Fruit fly (Drosophila melanogaster) whole organism, embryonic: ENCODE measurements around the gene Syt12.
A peak's percentile ranks its signal among the peaks of the same experiment; 100 is the strongest.

Experiments
- ATbp ChIP-seq: fragments of 200-800 bp; sonication (Bioruptor generic); optimal IDR thresholded peaks from 2 replicates; lab custom pipeline; 2017; ENCODE audit warnings: missing biosample characterization, mild to moderate bottlenecking, missing genetic modification characterization, missing genetic modification reagents
- Bdp1 ChIP-seq: fragments of 200-800 bp; sonication (Bioruptor generic); optimal IDR thresholded peaks from 3 replicates; lab custom pipeline; 2016; ENCODE audit warnings: missing biosample characterization, missing genetic modification characterization
- CG11456 ChIP-seq: fragments of 200-800 bp; sonication (Bioruptor generic); IDR thresholded peaks from 3 replicates; pipeline ENCODE4 v1.3.6; 2022; ENCODE audit warnings: missing biosample characterization, missing genetic modification characterization
- CG11695 ChIP-seq: fragments of 200-800 bp; sonication (Bioruptor generic); IDR thresholded peaks from 3 replicates; pipeline ENCODE4 v1.3.6; 2022; ENCODE audit warnings: missing biosample characterization, missing genetic modification characterization
- CG11696 ChIP-seq: fragments of 200-800 bp; sonication (Bioruptor generic); IDR thresholded peaks from 2 replicates; pipeline ENCODE4 v1.3.6; 2022; ENCODE audit warnings: missing biosample characterization, missing genetic modification characterization
- CG15269 ChIP-seq: fragments of 200-800 bp; sonication (Bioruptor generic); optimal IDR thresholded peaks from 2 replicates; lab custom pipeline; 2018; ENCODE audit warnings: missing biosample characterization, mild to moderate bottlenecking, missing genetic modification characterization, moderate library complexity
- CG17361 ChIP-seq: fragments of 200-800 bp; sonication (Bioruptor generic); IDR thresholded peaks from 3 replicates; pipeline ENCODE4 v1.3.6; 2022; ENCODE audit warnings: missing biosample characterization, missing genetic modification characterization
- CG2712 ChIP-seq: fragments of 200-800 bp; optimal IDR thresholded peaks from 3 replicates; lab custom pipeline; 2019; ENCODE audit warnings: missing biosample characterization, mild to moderate bottlenecking, missing genetic modification characterization, moderate library complexity
- CG3163 ChIP-seq: fragments of 200-800 bp; sonication (Bioruptor generic); optimal IDR thresholded peaks from 3 replicates; lab custom pipeline; 2016; ENCODE audit warnings: missing biosample characterization, missing genetic modification characterization
- CG32772 ChIP-seq: fragments of 200-800 bp; sonication (Bioruptor generic); IDR thresholded peaks from 2 replicates; pipeline ENCODE4 v1.3.6; 2022; ENCODE audit warnings: missing biosample characterization, missing genetic modification characterization
- CG34224 ChIP-seq: fragments of 200-800 bp; sonication (Bioruptor generic); IDR thresholded peaks from 3 replicates; pipeline ENCODE4 v1.3.6; 2022; ENCODE audit warnings: missing biosample characterization, missing genetic modification characterization; ENCODE audit not compliant: partially characterized antibody
- CG34422 ChIP-seq: fragments of 200-800 bp; sonication (Bioruptor generic); IDR thresholded peaks from 3 replicates; pipeline ENCODE4 v1.3.6; 2022; ENCODE audit warnings: missing biosample characterization, missing genetic modification characterization
- CG4404 ChIP-seq: fragments of 200-800 bp; sonication (Bioruptor generic); IDR thresholded peaks from 2 replicates; pipeline ENCODE4 v1.3.6; 2022; ENCODE audit warnings: missing biosample characterization, missing genetic modification characterization
- CG5953 ChIP-seq: fragments of 200-800 bp; sonication (Bioruptor generic); IDR thresholded peaks from 2 replicates; pipeline ENCODE4 v1.3.6; 2022; ENCODE audit warnings: missing biosample characterization, missing genetic modification characterization
- CG6765 ChIP-seq: fragments of 200-800 bp; sonication (Bioruptor generic); optimal IDR thresholded peaks from 3 replicates; lab custom pipeline; 2017; ENCODE audit warnings: missing biosample characterization, mild to moderate bottlenecking, missing genetic modification characterization
- CG8290 ChIP-seq, 3 experiments: fragments of 200-800 bp; sonication (Bioruptor generic); optimal IDR thresholded peaks; 2 replicates each; lab custom pipeline; 2016 to 2019; ENCODE audit warnings: missing biosample characterization in 3 of 3, missing genetic modification characterization in 3 of 3, mild to moderate bottlenecking in 2 of 3, moderate library complexity in 1 of 3
- CrebB ChIP-seq: fragments of 200-800 bp; sonication (Bioruptor generic); optimal IDR thresholded peaks from 3 replicates; lab custom pipeline; 2018; ENCODE audit warnings: missing biosample characterization, mild to moderate bottlenecking, missing genetic modification characterization
- Dref ChIP-seq: fragments of 200-800 bp; sonication (Bioruptor generic); IDR thresholded peaks from 2 replicates; pipeline ENCODE4 v1.3.6; 2022; ENCODE audit warnings: missing biosample characterization, missing genetic modification characterization
- Hmr ChIP-seq: fragments of 200-800 bp; sonication (Bioruptor generic); optimal IDR thresholded peaks from 3 replicates; lab custom pipeline; 2017; ENCODE audit warnings: mild to moderate bottlenecking, missing biosample characterization, missing genetic modification reagents, missing genetic modification characterization
- Hr3 ChIP-seq: fragments of 200-800 bp; sonication (Bioruptor generic); optimal IDR thresholded peaks from 3 replicates; lab custom pipeline; 2016; ENCODE audit warnings: missing biosample characterization, missing genetic modification characterization
- Oaz ChIP-seq: fragments of 200-800 bp; sonication (Bioruptor generic); IDR thresholded peaks from 2 replicates; pipeline ENCODE4 v1.3.6; 2022; ENCODE audit warnings: missing biosample characterization, missing genetic modification characterization
- Pdp1 ChIP-seq, 2 experiments: fragments of 200-800 bp; sonication (Bioruptor generic); optimal IDR thresholded peaks; 3 replicates each; lab custom pipeline; 2016; ENCODE audit warnings: missing biosample characterization in 2 of 2, missing genetic modification characterization in 2 of 2, mild to moderate bottlenecking in 1 of 2, moderate library complexity in 1 of 2
- Rfx ChIP-seq: fragments of 200-800 bp; sonication (Bioruptor generic); IDR thresholded peaks from 2 replicates; pipeline ENCODE4 v1.3.6; 2022; ENCODE audit warnings: missing biosample characterization, missing genetic modification characterization
- Trl ChIP-seq, 3 experiments: fragments of >200 bp in 2 of 3; fragments of 200-800 bp in 1 of 3; sonication (Bioruptor generic) in 1 of 3; optimal IDR thresholded peaks; 2 replicates in 1 of 3; 3 replicates in 2 of 3; lab custom pipeline; 2016 to 2017; ENCODE audit warnings: missing biosample characterization in 1 of 3, missing genetic modification characterization in 1 of 3
- aop ChIP-seq: fragments of 200-800 bp; sonication (Bioruptor generic); IDR thresholded peaks from 2 replicates; pipeline ENCODE4 v1.3.6; 2022; ENCODE audit warnings: missing biosample characterization, missing genetic modification characterization
- bsh ChIP-seq, 2 experiments: fragments of 200-800 bp; sonication (Bioruptor generic); optimal IDR thresholded peaks; 2 replicates each; lab custom pipeline; 2017 to 2018; ENCODE audit warnings: mild to moderate bottlenecking in 2 of 2, missing biosample characterization in 2 of 2, missing genetic modification characterization in 2 of 2, moderate library complexity in 1 of 2
- cg ChIP-seq: fragments of 200-800 bp; sonication (Bioruptor generic); optimal IDR thresholded peaks from 3 replicates; lab custom pipeline; 2019; ENCODE audit warnings: missing biosample characterization, mild to moderate bottlenecking, missing genetic modification characterization, moderate library complexity
- chinmo ChIP-seq: fragments of 200-800 bp; sonication (Bioruptor generic); IDR thresholded peaks from 4 replicates; pipeline ENCODE4 v1.3.6; 2022; ENCODE audit warnings: missing biosample characterization, missing genetic modification characterization; ENCODE audit not compliant: partially characterized antibody
- crol ChIP-seq: fragments of 200-800 bp; sonication (Bioruptor generic); IDR thresholded peaks from 2 replicates; pipeline ENCODE4 v1.3.6; 2022; ENCODE audit warnings: missing biosample characterization, missing genetic modification characterization
- dpn ChIP-seq, 2 experiments: fragments of 200-800 bp; sonication (Bioruptor generic); optimal IDR thresholded peaks; 3 replicates each; lab custom pipeline; 2016; ENCODE audit warnings: missing biosample characterization in 2 of 2, missing genetic modification characterization in 2 of 2
- eyg ChIP-seq: fragments of 200-800 bp; sonication (Bioruptor generic); optimal IDR thresholded peaks from 3 replicates; lab custom pipeline; 2016; ENCODE audit warnings: missing biosample characterization, missing genetic modification characterization
- fu2 ChIP-seq: fragments of 200-800 bp; sonication (Bioruptor generic); optimal IDR thresholded peaks from 2 replicates; lab custom pipeline; 2016; ENCODE audit warnings: missing biosample characterization, missing genetic modification characterization
- hb ChIP-seq: fragments of 200-800 bp; sonication (Bioruptor generic); IDR thresholded peaks from 3 replicates; pipeline ENCODE4 v1.3.6; 2022; ENCODE audit warnings: missing biosample characterization, missing genetic modification characterization; ENCODE audit not compliant: partially characterized antibody
- kay ChIP-seq: fragments of 200-800 bp; sonication (Bioruptor generic); optimal IDR thresholded peaks from 2 replicates; lab custom pipeline; 2016; ENCODE audit warnings: missing biosample characterization, missing genetic modification characterization
- luna ChIP-seq: fragments of 200-800 bp; sonication (Bioruptor generic); optimal IDR thresholded peaks from 2 replicates; lab custom pipeline; 2016; ENCODE audit warnings: missing biosample characterization, missing genetic modification characterization
- nau ChIP-seq: fragments of 200-800 bp; sonication (Bioruptor generic); optimal IDR thresholded peaks from 3 replicates; lab custom pipeline; 2017; ENCODE audit warnings: missing biosample characterization, mild to moderate bottlenecking, missing genetic modification characterization, missing genetic modification reagents
- org-1 ChIP-seq: fragments of 200-800 bp; sonication (Bioruptor generic); optimal IDR thresholded peaks from 2 replicates; lab custom pipeline; 2017; ENCODE audit warnings: missing biosample characterization, missing genetic modification characterization
- pfk ChIP-seq: fragments of 200-800 bp; sonication (Bioruptor generic); optimal IDR thresholded peaks from 2 replicates; lab custom pipeline; 2018; ENCODE audit warnings: missing biosample characterization, mild to moderate bottlenecking, missing genetic modification characterization, moderate library complexity
- pnt ChIP-seq: fragments of 200-800 bp; sonication (Bioruptor generic); optimal IDR thresholded peaks from 3 replicates; lab custom pipeline; 2016; ENCODE audit warnings: missing biosample characterization, missing genetic modification characterization
- pzg ChIP-seq: fragments of 200-800 bp; sonication (Bioruptor generic); optimal IDR thresholded peaks from 3 replicates; lab custom pipeline; 2018; ENCODE audit warnings: missing biosample characterization, mild to moderate bottlenecking, missing genetic modification characterization, moderate library complexity
- ranshi ChIP-seq: fragments of 200-800 bp; sonication (Bioruptor generic); IDR thresholded peaks from 2 replicates; pipeline ENCODE4 v1.3.6; 2022; ENCODE audit warnings: missing biosample characterization, missing genetic modification characterization
- scrt ChIP-seq: fragments of 200-800 bp; sonication (Bioruptor generic); optimal IDR thresholded peaks from 2 replicates; lab custom pipeline; 2018; ENCODE audit warnings: missing biosample characterization, mild to moderate bottlenecking, missing genetic modification characterization, moderate library complexity
- sisA ChIP-seq: fragments of 200-800 bp; sonication (Bioruptor generic); IDR thresholded peaks from 2 replicates; pipeline ENCODE4 v1.3.6; 2022; ENCODE audit warnings: missing biosample characterization, missing genetic modification characterization
- sna ChIP-seq: fragments of 200-800 bp; sonication (Bioruptor generic); IDR thresholded peaks from 2 replicates; pipeline ENCODE4 v1.3.6; 2022; ENCODE audit warnings: missing biosample characterization, missing genetic modification characterization; ENCODE audit not compliant: partially characterized antibody
- so ChIP-seq: fragments of 200-800 bp; sonication (Bioruptor generic); IDR thresholded peaks from 3 replicates; pipeline ENCODE4 v1.3.6; 2022; ENCODE audit warnings: missing biosample characterization, missing genetic modification characterization
- ttk ChIP-seq: fragments of 200-800 bp; sonication (Bioruptor generic); IDR thresholded peaks from 2 replicates; pipeline ENCODE4 v2.1.2; 2022; ENCODE audit warnings: missing biosample characterization, missing genetic modification characterization
- unpg ChIP-seq: fragments of 200-800 bp; sonication (Bioruptor generic); optimal IDR thresholded peaks from 3 replicates; lab custom pipeline; 2018; ENCODE audit warnings: missing biosample characterization, mild to moderate bottlenecking, missing genetic modification characterization, moderate library complexity
- yki ChIP-seq: fragments of >200 bp; optimal IDR thresholded peaks from 3 replicates; lab custom pipeline; 2018
- zen ChIP-seq: fragments of 200-800 bp; sonication (Bioruptor generic); optimal IDR thresholded peaks from 3 replicates; lab custom pipeline; 2018; ENCODE audit warnings: missing biosample characterization, mild to moderate bottlenecking, missing genetic modification characterization, moderate library complexity

Gene Syt12

dm6 chrX:13394343-13394742 lies 35.3 kb downstream of the Syt12 start (continued):
- no peak for TF ChIP-seq CG8290 (GFP tag; optimal IDR thresholded peaks at IDR 0.05; lab: Kevin White, UChicago)
- peak in 1 of 2 experiments; percentile 43 for TF ChIP-seq CG8290 (tag; optimal IDR thresholded peaks at IDR 0.05; lab: Kevin White, UChicago)
- TF ChIP-seq sisA (GFP tag; lab: Robert Waterston, UW): no peak
- TF ChIP-seq cg (GFP tag; lab: Kevin White, UChicago): peak; percentile 16
- TF ChIP-seq aop (GFP tag; lab: Robert Waterston, UW): no peak
- TF ChIP-seq Bdp1 (GFP tag; lab: Kevin White, UChicago): no peak
- no peak for TF ChIP-seq Dref (GFP tag; lab: Robert Waterston, UW)
- no peak for TF ChIP-seq CG2712 (tag; lab: Kevin White, UChicago)
- TF ChIP-seq CG11456 (GFP tag; lab: Robert Waterston, UW): no peak
- TF ChIP-seq CG5953 (GFP tag; lab: Robert Waterston, UW): no peak
- TF ChIP-seq CG34224 (GFP tag; lab: Robert Waterston, UW): no peak
- no peak for TF ChIP-seq ATbp (GFP tag; lab: Kevin White, UChicago)
- TF ChIP-seq Rfx (GFP tag; lab: Robert Waterston, UW): 0 out of 2 replicates have a peak, but pooled peaks have one; percentile 19

DNA sequence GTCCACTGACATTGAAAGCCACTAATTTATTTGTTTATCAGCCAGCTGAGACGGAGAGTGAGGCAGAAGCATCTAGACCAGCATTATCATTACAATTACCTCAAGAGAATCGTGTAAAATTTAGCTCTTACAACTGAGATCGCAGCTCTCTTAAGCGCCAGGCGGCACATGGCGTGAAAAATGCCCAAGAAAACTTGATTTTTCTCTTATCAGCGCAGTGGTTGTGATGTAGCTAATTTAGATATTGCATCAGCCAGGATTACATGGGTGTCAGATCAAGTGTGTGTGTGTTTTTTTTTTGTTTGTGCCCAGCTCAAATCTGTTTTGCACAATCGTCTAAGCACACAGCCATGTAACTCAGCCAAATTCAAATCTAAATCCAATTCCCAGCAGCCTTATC lies 36.0 kb downstream of the Syt12 start:
- TF ChIP-seq ttk (no peak), CG11695 (no peak), Pdp1 (GFP tag; optimal IDR thresholded peaks at IDR 0.05; lab: Kevin White, UChicago) (peak in 1 of 2 experiments; percentile 55), kay (no peak), CG32772 (GFP tag; lab: Robert Waterston, UW) (no peak), pzg (GFP tag; lab: Kevin White, UChicago) (no peak), CG4404 (GFP tag; lab: Robert Waterston, UW) (no peak), hb (GFP tag; lab: Robert Waterston, UW) (no peak), dpn (GFP tag; optimal IDR thresholded peaks at IDR 0.05; lab: Kevin White, UChicago) (no peak), CG3163 (GFP tag; lab: Kevin White, UChicago) (peak; percentile 93), Hmr (GFP tag; lab: Kevin White, UChicago) (no peak), sisA (GFP tag; lab: Robert Waterston, UW) (no peak), luna (no peak), so (GFP tag; lab: Robert Waterston, UW) (no peak), nau (GFP tag; lab: Kevin White, UChicago) (no peak), aop (GFP tag; lab: Robert Waterston, UW) (no peak), CG34422 (GFP tag; lab: Robert Waterston, UW) (no peak), fu2 (GFP tag; lab: Kevin White, UChicago) (no peak), crol (GFP tag; lab: Robert Waterston, UW) (0 out of 2 replicates have a peak, but pooled peaks have one; percentile 6), CG15269 (tag; lab: Kevin White, UChicago) (no peak), CG17361 (no peak), pfk (GFP tag; lab: Kevin White, UChicago) (no peak), eyg (no peak), CG6765 (no peak), org-1 (GFP tag; lab: Kevin White, UChicago) (no peak), Oaz (GFP tag; lab: Robert Waterston, UW) (no peak), pnt (GFP tag; lab: Kevin White, UChicago) (no peak), ATbp (GFP tag; lab: Kevin White, UChicago) (no peak), CG11696 (no peak), Trl (optimal IDR thresholded peaks at IDR 0.05; lab: Kevin White, UChicago) (peak; percentile 44 to 61), Trl (GFP tag; optimal IDR thresholded peaks at IDR 0.05; lab: Kevin White, UChicago) (no peak), chinmo (GFP tag; lab: Robert Waterston, UW) (0 out of 4 replicates have a peak, but pooled peaks have one; percentile 53), yki (lab: Kevin White, UChicago) (no peak), bsh (GFP tag; optimal IDR thresholded peaks at IDR 0.05; lab: Kevin White, UChicago) (no peak), ranshi (GFP tag; lab: Robert Waterston, UW) (no peak), sna (GFP tag; lab: Robert Waterston, UW) (no peak), scrt (no peak), CrebB (tag; lab: Kevin White, UChicago) (no peak), zen (tag; lab: Kevin White, UChicago) (no peak), unpg (no peak), Hr3 (GFP tag; lab: Kevin White, UChicago) (no peak)
